Fruit fly (Drosophila melanogaster) whole organism, pupa: ENCODE measurements around the gene CG5958.

Experiments used
- CG10348 ChIP-seq: fragments of 200-800 bp; sonication (Bioruptor generic); IDR thresholded peaks from 2 replicates; pipeline ENCODE4 v1.3.6; 2022; ENCODE audit warnings: missing biosample characterization, missing genetic modification characterization
- CG12605 ChIP-seq: fragments of 200-800 bp; sonication (Bioruptor generic); IDR thresholded peaks from 2 replicates; pipeline ENCODE4 v1.3.6; 2022; ENCODE audit warnings: missing biosample characterization, missing genetic modification characterization
- CG13204 ChIP-seq: fragments of 200-800 bp; sonication (Bioruptor generic); optimal IDR thresholded peaks from 2 replicates; lab custom pipeline; 2018; ENCODE audit warnings: missing biosample characterization, mild to moderate bottlenecking, missing genetic modification characterization, moderate library complexity
- CG14655 ChIP-seq: fragments of 200-800 bp; sonication (Bioruptor generic); optimal IDR thresholded peaks from 3 replicates; lab custom pipeline; 2017; ENCODE audit warnings: mild to moderate bottlenecking, missing biosample characterization, missing genetic modification reagents, missing genetic modification characterization
- CG15710 ChIP-seq: fragments of 200-800 bp; sonication (Bioruptor generic); optimal IDR thresholded peaks from 2 replicates; lab custom pipeline; 2018; ENCODE audit warnings: missing biosample characterization, mild to moderate bottlenecking, missing genetic modification characterization, moderate library complexity
- CG17806 ChIP-seq: fragments of 200-800 bp; sonication (Bioruptor generic); optimal IDR thresholded peaks from 2 replicates; lab custom pipeline; 2018; ENCODE audit warnings: missing biosample characterization, mild to moderate bottlenecking, missing genetic modification characterization, moderate library complexity
- CG32121 ChIP-seq: fragments of 200-800 bp; sonication (Bioruptor generic); IDR thresholded peaks from 2 replicates; pipeline ENCODE4 v1.3.6; 2022; ENCODE audit warnings: missing biosample characterization, missing genetic modification characterization
- CG34367 ChIP-seq: fragments of 200-800 bp; sonication (Bioruptor generic); optimal IDR thresholded peaks from 2 replicates; lab custom pipeline; 2018; ENCODE audit warnings: missing biosample characterization, mild to moderate bottlenecking, missing genetic modification characterization
- CG4496 ChIP-seq: fragments of 200-800 bp; sonication (Bioruptor generic); IDR thresholded peaks from 3 replicates; pipeline ENCODE4 v1.3.6; 2022; ENCODE audit warnings: missing biosample characterization, missing genetic modification characterization
- CG8159 ChIP-seq: fragments of 200-800 bp; sonication (Bioruptor generic); optimal IDR thresholded peaks from 3 replicates; lab custom pipeline; 2018; ENCODE audit warnings: missing biosample characterization, mild to moderate bottlenecking, missing genetic modification characterization, moderate library complexity
- CG8301 ChIP-seq: fragments of 200-800 bp; sonication (Bioruptor generic); optimal IDR thresholded peaks from 2 replicates; lab custom pipeline; 2018; ENCODE audit warnings: missing biosample characterization, mild to moderate bottlenecking, missing genetic modification characterization
- CG9948 ChIP-seq: fragments of 200-800 bp; sonication (Bioruptor generic); optimal IDR thresholded peaks from 2 replicates; lab custom pipeline; 2018; ENCODE audit warnings: missing biosample characterization, mild to moderate bottlenecking, missing genetic modification characterization, moderate library complexity
- D1 ChIP-seq: fragments of 200-800 bp; sonication (Bioruptor generic); optimal IDR thresholded peaks from 2 replicates; lab custom pipeline; 2018; ENCODE audit warnings: missing biosample characterization, mild to moderate bottlenecking, missing genetic modification characterization, moderate library complexity
- EcR ChIP-seq: fragments of 200-800 bp; sonication (Bioruptor generic); optimal IDR thresholded peaks from 3 replicates; lab custom pipeline; 2019; ENCODE audit warnings: missing biosample characterization, missing genetic modification characterization, mild to moderate bottlenecking, moderate library complexity, missing genetic modification reagents
- Ets98B ChIP-seq: fragments of 200-800 bp; sonication (Bioruptor generic); IDR thresholded peaks from 2 replicates; pipeline ENCODE4 v1.3.6; 2022; ENCODE audit warnings: missing biosample characterization, missing genetic modification characterization
- Pif1A ChIP-seq: fragments of 200-800 bp; sonication (Bioruptor generic); optimal IDR thresholded peaks from 3 replicates; lab custom pipeline; 2016; ENCODE audit warnings: missing biosample characterization, missing genetic modification characterization
- Pif1B ChIP-seq: fragments of 200-800 bp; sonication (Bioruptor generic); optimal IDR thresholded peaks from 3 replicates; lab custom pipeline; 2016; ENCODE audit warnings: missing biosample characterization, missing genetic modification characterization
- Snoo ChIP-seq: fragments of 200-800 bp; sonication (Bioruptor generic); optimal IDR thresholded peaks from 3 replicates; lab custom pipeline; 2017; ENCODE audit warnings: missing biosample characterization, mild to moderate bottlenecking, missing genetic modification characterization, inconsistent platforms
- fd96Ca ChIP-seq: fragments of 200-800 bp; sonication (Bioruptor generic); IDR thresholded peaks from 3 replicates; pipeline ENCODE4 v1.3.6; 2022; ENCODE audit warnings: missing biosample characterization, missing genetic modification characterization
- gl ChIP-seq: fragments of 200-800 bp; sonication (Bioruptor generic); optimal IDR thresholded peaks from 2 replicates; lab custom pipeline; 2018; ENCODE audit warnings: missing biosample characterization, mild to moderate bottlenecking, missing genetic modification characterization
- rn ChIP-seq: fragments of 200-800 bp; sonication (Bioruptor generic); IDR thresholded peaks from 2 replicates; pipeline ENCODE4 v1.3.6; 2022; ENCODE audit warnings: missing biosample characterization, missing genetic modification characterization

The CG5958 gene

DNA sequence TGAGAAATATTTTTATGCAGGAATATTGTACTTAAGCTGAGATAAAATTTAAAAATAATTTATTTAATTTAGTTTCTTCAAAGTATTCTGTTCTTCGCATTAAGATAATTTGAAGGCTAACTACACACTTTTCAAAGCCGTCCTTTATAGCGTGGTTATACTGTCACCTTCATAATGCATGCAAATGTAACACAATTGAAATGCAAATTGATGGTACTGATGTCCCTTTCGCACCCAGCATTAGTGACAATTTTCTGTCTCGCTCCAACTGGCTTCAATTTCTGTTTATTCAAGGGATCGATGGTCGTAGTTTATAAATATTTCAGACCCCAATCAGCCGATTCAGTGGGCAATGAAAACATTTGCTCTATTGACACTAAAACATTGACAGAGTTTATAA is 5.2 kb upstream of the CG5958 start:
- TF ChIP-seq CG8301 (tag; lab: Kevin White, UChicago) (no peak), CG9948 (no peak), CG4496 (GFP tag; lab: Robert Waterston, UW) (0 out of 3 replicates have a peak, but pooled peaks have one; percentile 39), CG17806 (no peak), CG13204 (GFP tag; lab: Kevin White, UChicago) (no peak), Snoo (no peak), CG12605 (no peak), EcR (no peak), gl (tag; lab: Kevin White, UChicago) (no peak), CG15710 (tag; lab: Kevin White, UChicago) (no peak), CG10348 (GFP tag; lab: Robert Waterston, UW) (no peak), Pif1A (GFP tag; lab: Kevin White, UChicago) (no peak), CG14655 (no peak), Ets98B (GFP tag; lab: Robert Waterston, UW) (0 out of 2 replicates have a peak, but pooled peaks have one; percentile 23), fd96Ca (GFP tag; lab: Robert Waterston, UW) (no peak), CG34367 (no peak), rn (GFP tag; lab: Robert Waterston, UW) (no peak)

DNA sequence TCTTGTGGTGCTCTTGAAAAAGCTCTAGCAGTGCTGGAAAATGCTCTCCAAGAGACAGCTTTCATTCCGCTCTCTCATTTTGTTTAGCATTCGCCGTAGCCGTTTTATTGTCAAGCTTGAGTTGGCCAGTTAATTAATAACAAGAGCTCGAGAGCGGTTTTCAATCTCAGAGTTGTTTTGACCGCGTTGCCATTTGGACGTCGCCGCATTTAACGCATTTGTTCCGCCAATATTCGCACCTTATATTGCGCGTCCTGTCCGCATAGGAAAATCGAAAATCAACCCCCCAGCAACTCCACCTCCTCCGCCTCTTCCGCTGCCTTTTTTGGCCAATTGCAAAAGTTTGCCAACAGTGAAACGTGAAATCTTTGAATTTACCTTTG is 4.0 kb upstream of the CG5958 start, which contains the start of gene CG5973:
CG5973 (plus strand) TSS at position 168 of the 383 bp plus-strand sequence.
- TF ChIP-seq gl (tag; lab: Kevin White, UChicago) (no peak), CG9948 (no peak), Pif1B (GFP tag; lab: Kevin White, UChicago) (no peak), CG32121 (no peak), CG14655 (no peak), rn (GFP tag; lab: Robert Waterston, UW) (no peak), Snoo (no peak), CG15710 (tag; lab: Kevin White, UChicago) (no peak), EcR (no peak), CG8159 (peak; percentile 5), CG8301 (tag; lab: Kevin White, UChicago) (no peak), CG13204 (GFP tag; lab: Kevin White, UChicago) (no peak), Ets98B (GFP tag; lab: Robert Waterston, UW) (peak; percentile 62; the same call in 1 of the 2 replicates), Pif1A (GFP tag; lab: Kevin White, UChicago) (no peak), CG10348 (GFP tag; lab: Robert Waterston, UW) (no peak), fd96Ca (GFP tag; lab: Robert Waterston, UW) (no peak), CG34367 (no peak), CG4496 (GFP tag; lab: Robert Waterston, UW) (no peak), D1 (tag; lab: Kevin White, UChicago) (no peak), CG17806 (no peak), CG12605 (peak; percentile 34; the same call in 1 of the 2 replicates)

DNA sequence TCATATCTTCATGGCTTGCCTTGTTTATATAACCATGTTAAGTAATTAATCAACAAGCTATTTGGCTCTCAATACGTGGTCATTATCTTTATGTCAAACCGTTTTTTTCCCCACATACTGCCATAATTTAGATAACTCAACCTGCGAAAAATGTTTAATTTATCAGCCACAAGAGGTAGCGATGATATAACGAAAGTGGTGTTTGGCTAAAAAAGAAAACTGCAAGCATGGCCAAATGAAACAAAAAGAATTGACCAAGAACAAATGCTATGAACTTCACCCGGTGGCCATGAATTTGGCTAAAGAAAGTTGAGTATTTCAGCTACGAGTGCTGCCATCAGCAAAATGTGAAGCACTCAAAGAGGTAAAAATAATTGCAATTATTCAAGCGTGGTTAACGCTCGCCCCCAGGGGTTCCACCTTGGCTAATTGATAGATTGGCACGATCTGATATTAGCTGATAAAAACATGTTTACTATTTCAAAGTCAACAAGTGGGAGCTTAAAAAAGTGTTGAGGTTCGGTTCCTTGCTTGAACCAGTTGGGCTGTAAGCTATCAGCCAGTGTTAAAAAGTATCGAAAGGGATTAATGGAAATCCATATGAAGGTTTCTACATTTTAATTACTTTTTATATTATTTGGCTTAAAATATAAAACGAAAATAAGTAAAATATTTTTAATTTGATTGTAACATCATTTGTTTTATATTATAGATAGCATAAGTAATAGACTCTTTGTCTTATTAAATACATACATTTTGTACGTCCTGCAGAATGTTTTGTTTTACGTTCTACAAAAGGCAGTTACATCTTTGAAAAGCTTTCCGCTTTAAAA is 3.4 kb upstream of the CG5958 start:
- TF ChIP-seq CG14655, result peak; percentile 18
- peak; percentile 20 for TF ChIP-seq CG34367
- peak; percentile 35; the same call in 1 of the 2 replicates for TF ChIP-seq CG12605
- peak; percentile 67 for TF ChIP-seq CG4496 (GFP tag; lab: Robert Waterston, UW)
- TF ChIP-seq Ets98B (GFP tag; lab: Robert Waterston, UW), result peak; percentile 48
- no peak for TF ChIP-seq Snoo

DNA sequence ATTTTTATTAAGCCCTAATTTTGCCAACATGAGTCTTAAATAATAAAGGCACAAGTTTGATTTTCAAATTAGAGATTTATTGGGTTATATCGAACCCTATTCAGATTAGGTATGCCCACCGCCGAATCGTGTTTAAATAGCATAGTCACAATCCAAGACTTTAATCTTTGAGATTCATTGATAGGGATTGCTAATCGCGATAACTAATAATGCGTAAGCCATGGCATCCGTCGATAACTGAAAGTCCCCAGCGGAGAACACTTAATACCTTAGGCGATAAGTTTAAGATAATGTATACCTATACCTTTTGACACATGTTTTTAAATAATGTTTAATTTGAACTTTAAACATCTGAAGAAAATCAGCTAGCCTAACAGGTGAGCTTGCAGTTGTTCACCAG is 2.2 kb upstream of the CG5958 start:
- TF ChIP-seq Pif1B (GFP tag; lab: Kevin White, UChicago) (no peak), rn (GFP tag; lab: Robert Waterston, UW) (no peak), CG15710 (tag; lab: Kevin White, UChicago) (no peak), EcR (no peak), CG9948 (no peak), Ets98B (GFP tag; lab: Robert Waterston, UW) (no peak), CG34367 (no peak), fd96Ca (GFP tag; lab: Robert Waterston, UW) (no peak), CG17806 (no peak), CG32121 (no peak), CG13204 (GFP tag; lab: Kevin White, UChicago) (no peak), Pif1A (GFP tag; lab: Kevin White, UChicago) (no peak), CG8159 (no peak), CG14655 (no peak), CG12605 (no peak), Snoo (no peak), CG10348 (GFP tag; lab: Robert Waterston, UW) (no peak), CG4496 (GFP tag; lab: Robert Waterston, UW) (no peak), gl (tag; lab: Kevin White, UChicago) (no peak)

DNA sequence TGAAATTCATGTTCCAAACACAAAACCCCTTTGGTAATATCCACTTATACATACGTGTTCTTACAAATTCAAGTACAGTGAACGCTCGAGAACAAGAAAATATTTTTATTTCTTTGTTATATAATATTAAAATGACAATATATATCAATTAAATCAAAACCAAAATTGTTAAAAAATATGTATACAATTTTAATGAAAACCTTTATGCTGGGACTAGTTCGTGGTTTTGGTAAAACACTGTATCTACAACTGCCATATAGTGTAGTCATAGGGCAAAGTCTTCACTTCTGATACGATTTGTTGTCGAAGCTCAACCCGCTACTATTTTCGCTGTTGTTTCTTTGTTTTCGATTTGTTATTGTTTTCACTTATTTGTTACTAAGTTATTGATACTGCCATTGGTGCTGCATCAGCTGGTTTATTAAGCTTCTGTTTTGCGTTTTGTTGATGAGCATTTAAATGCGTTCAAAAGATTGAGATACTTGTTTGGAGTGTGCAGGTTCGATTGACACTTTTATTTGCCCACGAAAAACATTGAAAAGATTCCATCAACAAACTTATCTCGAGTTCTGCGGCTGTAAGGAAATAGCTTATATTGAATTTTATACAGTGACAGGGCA is 1.5 kb upstream of the CG5958 start:
- peak; percentile 31 for TF ChIP-seq CG17806
- TF ChIP-seq fd96Ca (GFP tag; lab: Robert Waterston, UW), result no peak
- peak; percentile 13 for TF ChIP-seq Pif1B (GFP tag; lab: Kevin White, UChicago)
- peak; percentile 41 for TF ChIP-seq gl (tag; lab: Kevin White, UChicago)
- TF ChIP-seq CG12605, result peak; percentile 57
- TF ChIP-seq CG8159, result peak; percentile 37
- TF ChIP-seq CG9948, result no peak
- TF ChIP-seq Snoo, result peak; percentile 27
- TF ChIP-seq Pif1A (GFP tag; lab: Kevin White, UChicago), result peak; percentile 22
- TF ChIP-seq CG15710 (tag; lab: Kevin White, UChicago), result peak; percentile 51
- TF ChIP-seq CG14655, result peak; percentile 48
- no peak; the same call in 1 of the 3 replicates for TF ChIP-seq CG4496 (GFP tag; lab: Robert Waterston, UW)
- TF ChIP-seq CG8301 (tag; lab: Kevin White, UChicago), result peak; percentile 28
- peak; percentile 47 for TF ChIP-seq CG32121
- TF ChIP-seq Ets98B (GFP tag; lab: Robert Waterston, UW), result peak; percentile 26; the same call in 1 of the 2 replicates
- no peak for TF ChIP-seq EcR
- TF ChIP-seq CG34367, result peak; percentile 35
